Worm (Caenorhabditis elegans) whole organism, L1 larva: ENCODE data around the gene pho-8.

Source experiments
- ama-1 ChIP-seq: fragments of 150-350 bp; optimal IDR thresholded peaks from 2 replicates; lab custom pipeline; 2014
- blmp-1 ChIP-seq: fragments of 150-350 bp; optimal IDR thresholded peaks from 2 replicates; lab custom pipeline; 2014; ENCODE audit warnings: missing biosample characterization, missing genetic modification characterization
- ceh-82 ChIP-seq, 3 experiments: fragments of 150-350 bp in 1 of 3; sonication (generic microtip) in 2 of 3; optimal IDR thresholded peaks; 2 replicates each; lab custom pipeline; 2014 to 2017; ENCODE audit warnings: missing biosample characterization in 3 of 3, missing genetic modification characterization in 3 of 3
- dsc-1 ChIP-seq: sonication (generic microtip); optimal IDR thresholded peaks from 2 replicates; lab custom pipeline; 2016; ENCODE audit warnings: mild to moderate bottlenecking, missing genetic modification characterization, missing compliant biosample characterization
- irx-1 ChIP-seq: sonication (generic microtip); optimal IDR thresholded peaks from 2 replicates; lab custom pipeline; 2016; ENCODE audit warnings: missing genetic modification characterization, missing compliant biosample characterization
- mdl-1 ChIP-seq, 2 experiments: fragments of 150-350 bp; optimal IDR thresholded peaks; 2 replicates each; lab custom pipeline; 2014 to 2017; ENCODE audit warnings: missing biosample characterization in 2 of 2, missing genetic modification characterization in 2 of 2, inconsistent platforms in 1 of 2
- nhr-11 ChIP-seq: fragments of 150-350 bp; optimal IDR thresholded peaks from 2 replicates; lab custom pipeline; 2014; ENCODE audit warnings: missing biosample characterization, missing genetic modification characterization

ce11 chrV:11799252-11799822 is 34.1 kb upstream of the pho-8 start:
- TF ChIP-seq mdl-1 (tag; optimal IDR thresholded peaks at IDR 0.05; lab: Kevin White, UChicago) (peak in 1 of 2 experiments; percentile 96), dsc-1 (no peak), nhr-11 (tag; lab: Kevin White, UChicago) (no peak), irx-1 (tag; lab: Kevin White, UChicago) (peak; percentile 38), blmp-1 (tag; lab: Kevin White, UChicago) (peak; percentile 80), ceh-82 (tag; optimal IDR thresholded peaks at IDR 0.05; lab: Kevin White, UChicago) (no peak), ama-1 (lab: Kevin White, UChicago) (no peak)
